Fruit fly (Drosophila melanogaster) Kc167 (cell line): ENCODE results near the gene Oscillin.

ENCODE experiments used
- Myc ChIP-seq: fragments of >200 bp; optimal IDR thresholded peaks from 2 replicates; lab custom pipeline; 2017; ENCODE audit warnings: missing external identifiers
- Sin3A ChIP-seq: fragments of >200 bp; optimal IDR thresholded peaks from 2 replicates; lab custom pipeline; 2018; ENCODE audit warnings: missing external identifiers
- h ChIP-seq: fragments of >200 bp; optimal IDR thresholded peaks from 3 replicates; lab custom pipeline; 2018; ENCODE audit warnings: missing external identifiers
- insv ChIP-seq: fragments of >200 bp; optimal IDR thresholded peaks from 3 replicates; lab custom pipeline; 2018; ENCODE audit warnings: missing external identifiers
- psq ChIP-seq: fragments of >200 bp; optimal IDR thresholded peaks from 2 replicates; lab custom pipeline; 2017; ENCODE audit warnings: missing external identifiers
- ttk ChIP-seq: sonication (Bioruptor generic); optimal IDR thresholded peaks from 2 replicates; lab custom pipeline; 2017; ENCODE audit warnings: missing external identifiers

DNA sequence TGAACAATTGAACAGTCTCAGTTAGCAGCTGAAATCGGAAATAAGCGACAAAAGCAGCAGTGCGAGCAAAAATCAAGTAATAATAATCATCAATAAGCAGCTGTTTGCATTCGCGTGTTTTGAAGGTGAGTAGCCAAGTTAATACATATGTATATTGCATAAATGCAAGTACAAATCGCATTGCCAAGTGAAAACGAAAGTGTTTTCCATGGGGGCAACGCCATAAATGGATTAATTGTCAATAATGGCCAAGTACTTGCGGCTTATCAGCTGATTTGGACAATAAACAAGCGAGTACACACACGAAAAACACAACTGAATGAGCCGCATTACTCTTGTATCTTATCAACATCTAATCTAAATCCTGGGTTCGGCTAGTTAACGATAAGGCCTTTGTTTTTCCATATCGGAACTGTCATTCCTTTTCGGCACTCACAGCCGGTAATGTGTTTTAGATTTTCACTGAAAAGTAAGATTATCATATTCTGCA, 447 bp downstream of the Oscillin start:
- TF ChIP-seq Myc (lab: Kevin White, UChicago) = no peak
- no peak for TF ChIP-seq psq (lab: Kevin White, UChicago)
- no peak for TF ChIP-seq ttk (lab: Kevin White, UChicago)
- TF ChIP-seq insv (lab: Kevin White, UChicago) = no peak
- no peak for TF ChIP-seq h (lab: Kevin White, UChicago)
- TF ChIP-seq Sin3A (lab: Kevin White, UChicago) = no peak
